Worm (Caenorhabditis elegans) whole organism, L1 larva: ENCODE data around the gene unc-79.

ENCODE experiments used
- C16A3.4 ChIP-seq: fragments of 150-350 bp; optimal IDR thresholded peaks from 2 replicates; lab custom pipeline; 2014; ENCODE audit warnings: missing biosample characterization, missing genetic modification characterization
- C34B4.2 ChIP-seq: sonication (generic microtip); optimal IDR thresholded peaks from 2 replicates; lab custom pipeline; 2017; ENCODE audit warnings: mild to moderate bottlenecking, missing genetic modification characterization, missing compliant biosample characterization
- Y116A8C.19 ChIP-seq: sonication (generic microtip); optimal IDR thresholded peaks from 2 replicates; lab custom pipeline; 2016; ENCODE audit warnings: missing compliant biosample characterization, missing genetic modification characterization, borderline replicate concordance
- ama-1 ChIP-seq: fragments of 150-350 bp; optimal IDR thresholded peaks from 2 replicates; lab custom pipeline; 2014
- blmp-1 ChIP-seq: fragments of 150-350 bp; optimal IDR thresholded peaks from 2 replicates; lab custom pipeline; 2014; ENCODE audit warnings: missing biosample characterization, missing genetic modification characterization
- ceh-63 ChIP-seq: fragments of 200-800 bp; sonication (Bioruptor generic); optimal IDR thresholded peaks from 2 replicates; lab custom pipeline; 2018; ENCODE audit warnings: mild to moderate bottlenecking, missing genetic modification characterization, missing compliant biosample characterization
- ceh-82 ChIP-seq, 3 experiments: fragments of 150-350 bp in 1 of 3; sonication (generic microtip) in 2 of 3; optimal IDR thresholded peaks; 2 replicates each; lab custom pipeline; 2014 to 2017; ENCODE audit warnings: missing biosample characterization in 3 of 3, missing genetic modification characterization in 3 of 3
- ces-1 ChIP-seq: fragments of 150-350 bp; optimal IDR thresholded peaks from 2 replicates; lab custom pipeline; 2014; ENCODE audit warnings: missing biosample characterization, missing genetic modification reagents, missing genetic modification characterization
- dpl-1 ChIP-seq, 3 experiments: fragments of 150-350 bp in 2 of 3; sonication (generic microtip) in 1 of 3; optimal IDR thresholded peaks; 2 replicates each; lab custom pipeline; 2014 to 2017; ENCODE audit warnings: missing biosample characterization in 3 of 3, missing genetic modification characterization in 3 of 3, missing genetic modification reagents in 3 of 3
- efl-1 ChIP-seq, 4 experiments: fragments of 150-350 bp; optimal IDR thresholded peaks in 3 of 4; peaks in 1 of 4; 1 replicate in 1 of 4; 2 replicates in 3 of 4; lab custom pipeline; 2014; ENCODE audit warnings: missing biosample characterization in 2 of 4, missing genetic modification characterization in 2 of 4, missing genetic modification reagents in 2 of 4
- egl-13 ChIP-seq: sonication (generic microtip); optimal IDR thresholded peaks from 2 replicates; lab custom pipeline; 2016; ENCODE audit warnings: missing genotype, missing genetic modification reagents, missing genetic modification characterization, missing compliant biosample characterization
- elt-2 ChIP-seq: sonication (generic microtip); optimal IDR thresholded peaks from 2 replicates; lab custom pipeline; 2016; ENCODE audit warnings: missing genetic modification characterization, mild to moderate bottlenecking, inconsistent platforms, missing compliant biosample characterization, missing genetic modification reagents
- elt-3 ChIP-seq, 6 experiments: fragments of 150-350 bp in 1 of 6; sonication (generic microtip); optimal IDR thresholded peaks; 2 replicates each; lab custom pipeline; 2017 to 2018; ENCODE audit warnings: missing biosample characterization in 6 of 6, missing genetic modification characterization in 6 of 6, inconsistent platforms in 1 of 6
- fkh-4 ChIP-seq: sonication (generic microtip); optimal IDR thresholded peaks from 2 replicates; lab custom pipeline; 2016; ENCODE audit warnings: missing compliant biosample characterization, missing genetic modification characterization, borderline replicate concordance
- fos-1 ChIP-seq: fragments of 150-350 bp; optimal IDR thresholded peaks from 2 replicates; lab custom pipeline; 2014; ENCODE audit warnings: missing biosample characterization, missing genetic modification characterization
- grh-1 ChIP-seq: fragments of 200-800 bp; sonication (Bioruptor generic); IDR thresholded peaks from 2 replicates; pipeline ENCODE4 v1.3.6; 2022; ENCODE audit warnings: missing genetic modification reagents, missing genetic modification characterization, missing compliant biosample characterization
- irx-1 ChIP-seq: sonication (generic microtip); optimal IDR thresholded peaks from 2 replicates; lab custom pipeline; 2016; ENCODE audit warnings: missing genetic modification characterization, missing compliant biosample characterization
- isw-1 ChIP-seq: fragments of 200-800 bp; sonication (Bioruptor generic); IDR thresholded peaks from 2 replicates; pipeline ENCODE4 v1.3.6; 2022; ENCODE audit warnings: missing genetic modification characterization, missing compliant biosample characterization
- lin-13 ChIP-seq: fragments of 150-350 bp; optimal IDR thresholded peaks from 2 replicates; lab custom pipeline; 2014; ENCODE audit warnings: missing biosample characterization, missing genetic modification reagents, missing genetic modification characterization
- lin-14 ChIP-seq: fragments of 200-800 bp; sonication (Bioruptor generic); optimal IDR thresholded peaks from 2 replicates; lab custom pipeline; 2018; ENCODE audit warnings: mild to moderate bottlenecking, missing genetic modification characterization, moderate library complexity, missing compliant biosample characterization
- lin-35 ChIP-seq, 2 experiments: fragments of 150-350 bp; optimal IDR thresholded peaks; 2 replicates each; lab custom pipeline; 2014; ENCODE audit warnings: missing biosample characterization in 2 of 2, missing genetic modification characterization in 2 of 2, missing genetic modification reagents in 2 of 2
- lin-39 ChIP-seq: fragments of 150-350 bp; optimal IDR thresholded peaks from 2 replicates; lab custom pipeline; 2014; ENCODE audit warnings: missing biosample characterization, missing genetic modification reagents, missing genetic modification characterization
- lir-3 ChIP-seq: sonication (generic microtip); optimal IDR thresholded peaks from 2 replicates; lab custom pipeline; 2016; ENCODE audit warnings: mild to moderate bottlenecking, missing genetic modification characterization, moderate library complexity, missing compliant biosample characterization; ENCODE audit not compliant: poor library complexity
- lsy-2 ChIP-seq, 2 experiments: fragments of 150-350 bp; optimal IDR thresholded peaks; 2 replicates each; lab custom pipeline; 2014; ENCODE audit warnings: missing biosample characterization in 2 of 2, missing genetic modification characterization in 2 of 2
- mef-2 ChIP-seq: fragments of 150-350 bp; optimal IDR thresholded peaks from 2 replicates; lab custom pipeline; 2014; ENCODE audit warnings: missing biosample characterization, missing genetic modification characterization
- nhr-11 ChIP-seq: fragments of 150-350 bp; optimal IDR thresholded peaks from 2 replicates; lab custom pipeline; 2014; ENCODE audit warnings: missing biosample characterization, missing genetic modification characterization
- nhr-12 ChIP-seq: sonication (generic microtip); optimal IDR thresholded peaks from 2 replicates; lab custom pipeline; 2017; ENCODE audit warnings: missing biosample characterization, missing genetic modification characterization
- nhr-19 ChIP-seq: fragments of 200-800 bp; sonication (Bioruptor generic); conservative IDR thresholded peaks from 2 replicates; pipeline ENCODE4 v1.3.6; 2022; ENCODE audit warnings: missing genetic modification characterization, missing compliant biosample characterization
- nhr-20 ChIP-seq: sonication (generic microtip); optimal IDR thresholded peaks from 2 replicates; lab custom pipeline; 2016; ENCODE audit warnings: mild to moderate bottlenecking, missing genetic modification characterization, missing compliant biosample characterization
- nhr-28 ChIP-seq: fragments of 150-350 bp; optimal IDR thresholded peaks from 2 replicates; lab custom pipeline; 2014; ENCODE audit warnings: missing biosample characterization, missing genetic modification characterization
- nhr-76 ChIP-seq: sonication (generic microtip); optimal IDR thresholded peaks from 2 replicates; lab custom pipeline; 2017; ENCODE audit warnings: missing biosample characterization, missing genetic modification characterization
- nhr-84 ChIP-seq: sonication (generic microtip); optimal IDR thresholded peaks from 2 replicates; lab custom pipeline; 2017; ENCODE audit warnings: missing biosample characterization, missing genetic modification characterization
- pqm-1 ChIP-seq: sonication (generic microtip); optimal IDR thresholded peaks from 3 replicates; lab custom pipeline; 2017; ENCODE audit warnings: missing biosample characterization, missing genetic modification characterization
- rnt-1 ChIP-seq: sonication (generic microtip); optimal IDR thresholded peaks from 2 replicates; lab custom pipeline; 2016; ENCODE audit warnings: mild to moderate bottlenecking, missing genetic modification characterization, moderate library complexity, missing compliant biosample characterization
- skn-1 ChIP-seq: fragments of 150-350 bp; optimal IDR thresholded peaks from 2 replicates; lab custom pipeline; 2014; ENCODE audit warnings: missing biosample characterization, missing genetic modification characterization
- sox-4 ChIP-seq: sonication (generic microtip); optimal IDR thresholded peaks from 2 replicates; lab custom pipeline; 2016; ENCODE audit warnings: missing genetic modification characterization, missing compliant biosample characterization
- sptf-1 ChIP-seq: fragments of 150-350 bp; optimal IDR thresholded peaks from 2 replicates; lab custom pipeline; 2014; ENCODE audit warnings: missing biosample characterization, missing genetic modification characterization
- swsn-7 ChIP-seq: sonication (generic microtip); optimal IDR thresholded peaks from 2 replicates; lab custom pipeline; 2016; ENCODE audit warnings: missing genetic modification characterization, missing compliant biosample characterization
- tlp-1 ChIP-seq: fragments of 150-350 bp; optimal IDR thresholded peaks from 2 replicates; lab custom pipeline; 2014; ENCODE audit warnings: missing biosample characterization, missing genetic modification characterization
- unc-130 ChIP-seq: fragments of 150-350 bp; optimal IDR thresholded peaks from 2 replicates; lab custom pipeline; 2017; ENCODE audit warnings: missing biosample characterization, missing genetic modification characterization, inconsistent platforms
- zip-4 ChIP-seq: fragments of 200-800 bp; sonication (Bioruptor generic); optimal IDR thresholded peaks from 2 replicates; lab custom pipeline; 2018; ENCODE audit warnings: mild to moderate bottlenecking, missing genetic modification characterization, moderate library complexity, missing compliant biosample characterization
- ztf-11 ChIP-seq, 2 experiments: sonication (generic microtip); optimal IDR thresholded peaks; 2 replicates each; lab custom pipeline; 2016 to 2017; ENCODE audit warnings: missing genetic modification characterization in 2 of 2, missing biosample characterization in 1 of 2, missing compliant biosample characterization in 1 of 2

The unc-79 gene

DNA sequence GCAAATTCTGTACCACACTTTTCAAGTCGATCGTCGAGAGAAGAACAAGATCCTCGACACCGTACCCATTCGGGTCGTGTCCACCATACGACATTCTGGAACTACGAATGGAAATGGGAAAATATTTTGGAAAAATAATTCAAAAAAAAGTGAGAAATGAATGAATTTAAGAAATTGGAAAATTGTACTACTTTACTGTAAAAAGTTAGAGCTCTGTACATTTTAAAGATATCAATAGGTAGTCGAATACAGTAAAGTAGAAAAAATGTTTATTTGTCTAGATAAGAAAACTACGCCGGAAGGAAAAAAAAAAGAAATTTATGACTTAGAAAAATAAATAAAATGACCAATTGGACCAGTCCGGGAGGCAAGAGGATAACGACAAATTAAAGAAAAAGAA, 29.7 kb upstream of the unc-79 start, which contains the start of gene hum-5:
Gene hum-5, minus strand, starts transcription at position 101 of the 400 bp plus-strand sequence.
- no peak for TF ChIP-seq sox-4 (tag; lab: Kevin White, UChicago)
- no peak for TF ChIP-seq nhr-84 (tag; lab: Kevin White, UChicago)
- TF ChIP-seq tlp-1 (tag; lab: Kevin White, UChicago) = no peak
- no peak for TF ChIP-seq skn-1 (tag; lab: Kevin White, UChicago)
- TF ChIP-seq C34B4.2 = no peak
- no peak for TF ChIP-seq elt-3 (tag; optimal IDR thresholded peaks at IDR 0.05; lab: Kevin White, UChicago)
- TF ChIP-seq sptf-1 (tag; lab: Kevin White, UChicago) = no peak
- no peak for TF ChIP-seq nhr-12 (tag; lab: Kevin White, UChicago)
- no peak for TF ChIP-seq lin-35 (GFP tag; optimal IDR thresholded peaks at IDR 0.05; lab: Kevin White, UChicago)
- TF ChIP-seq fkh-4 = no peak
- TF ChIP-seq C16A3.4 (tag; lab: Kevin White, UChicago) = no peak
- no peak for TF ChIP-seq isw-1 (GFP tag; lab: Robert Waterston, UW)
- TF ChIP-seq nhr-19 (GFP tag; lab: Robert Waterston, UW) = no peak
- TF ChIP-seq nhr-20 (tag; lab: Kevin White, UChicago) = no peak
- no peak for TF ChIP-seq ceh-82 (tag; optimal IDR thresholded peaks at IDR 0.05; lab: Kevin White, UChicago)
- TF ChIP-seq unc-130 (tag; lab: Kevin White, UChicago) = no peak
- TF ChIP-seq fos-1 = no peak
- TF ChIP-seq ces-1 (GFP tag; lab: Kevin White, UChicago) = no peak
- no peak for TF ChIP-seq swsn-7 (tag; lab: Kevin White, UChicago)
- TF ChIP-seq, all 84 proteins: peak for 0

DNA sequence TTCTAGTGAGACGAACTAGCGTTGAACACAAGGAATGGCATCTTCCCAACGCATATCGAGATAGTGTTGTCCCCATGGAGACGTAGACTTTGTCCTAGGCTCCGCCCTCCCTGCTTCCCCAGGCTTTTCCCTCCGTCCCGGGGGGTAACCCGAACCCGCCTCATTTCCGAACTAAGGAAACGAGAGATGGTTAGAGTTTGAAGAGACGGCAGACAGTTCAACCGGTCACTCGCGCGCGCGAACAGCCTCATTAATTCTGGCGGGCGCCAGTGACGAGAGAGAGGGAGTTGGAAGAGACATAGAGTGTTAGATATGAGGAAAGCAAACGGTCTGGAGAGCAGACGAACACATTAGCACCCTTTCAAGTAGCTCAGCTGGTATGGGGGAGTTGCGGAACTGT, 29.1 kb upstream of the unc-79 start:
- no peak for TF ChIP-seq lin-35 (GFP tag; optimal IDR thresholded peaks at IDR 0.05; lab: Kevin White, UChicago)
- TF ChIP-seq lsy-2 (tag; optimal IDR thresholded peaks at IDR 0.05; lab: Kevin White, UChicago) = no peak
- TF ChIP-seq mef-2 (tag; lab: Kevin White, UChicago) = no peak
- peak in 1 of 2 experiments; percentile 47 for TF ChIP-seq ztf-11 (tag; optimal IDR thresholded peaks at IDR 0.05; lab: Kevin White, UChicago)
- peak; percentile 66 for TF ChIP-seq lin-14 (GFP tag; lab: Kevin White, UChicago)
- TF ChIP-seq egl-13 = no peak
- TF ChIP-seq efl-1 (optimal IDR thresholded peaks at IDR 0.05; lab: Kevin White, UChicago) = no peak
- TF ChIP-seq efl-1 (GFP tag; optimal IDR thresholded peaks at IDR 0.05 in 1 of 2; lab: Kevin White, UChicago) = peak in 1 of 2 experiments; percentile 76
- TF ChIP-seq, all 84 proteins: peak for 3

DNA sequence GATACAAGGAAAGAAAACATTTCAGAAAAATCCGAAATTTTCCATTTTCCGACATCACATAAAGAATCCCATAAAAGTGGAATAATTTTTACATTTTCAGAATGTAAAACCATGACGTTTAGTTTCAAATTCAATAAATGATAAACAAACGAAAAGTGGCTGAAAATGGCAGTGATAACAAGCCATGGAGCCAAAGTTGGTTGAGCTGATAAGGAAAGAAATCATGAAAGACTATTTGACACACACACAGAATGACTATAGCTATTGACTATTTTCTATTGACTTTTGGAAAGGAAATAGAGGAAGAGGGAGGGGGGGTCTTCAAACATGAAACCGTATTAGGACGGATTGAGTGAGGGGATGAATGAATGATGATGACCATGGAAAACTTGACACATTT, 26.7 kb upstream of the unc-79 start:
- TF ChIP-seq zip-4 (GFP tag; lab: Kevin White, UChicago) (no peak), nhr-76 (no peak), pqm-1 (tag; lab: Kevin White, UChicago) (peak; percentile 68), elt-2 (tag; lab: Kevin White, UChicago) (peak; percentile 54), lin-35 (GFP tag; optimal IDR thresholded peaks at IDR 0.05; lab: Kevin White, UChicago) (peak in 1 of 2 experiments; percentile 32)

DNA sequence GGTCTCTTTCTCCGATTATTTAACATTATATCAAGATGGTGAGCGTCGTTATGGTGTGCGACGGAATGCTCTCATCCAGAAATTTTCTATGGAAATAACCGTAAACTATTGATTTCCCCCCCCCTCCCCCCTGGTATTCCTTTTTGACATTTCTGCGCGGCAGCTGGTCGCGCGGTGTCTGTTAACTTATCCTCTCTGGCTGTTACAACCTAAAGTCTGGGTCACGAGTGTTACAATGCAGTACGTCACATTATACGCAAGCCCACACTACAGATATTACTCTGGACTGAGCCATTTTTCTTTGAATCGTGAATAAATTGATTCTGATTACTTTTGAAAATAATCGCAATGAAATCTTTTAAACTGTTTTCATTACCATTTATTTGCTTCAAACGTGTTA, 17.3 kb upstream of the unc-79 start:
- TF ChIP-seq efl-1 (optimal IDR thresholded peaks at IDR 0.05; lab: Kevin White, UChicago) = no peak
- peak in 1 of 2 experiments; percentile 32 for TF ChIP-seq efl-1 (GFP tag; optimal IDR thresholded peaks at IDR 0.05 in 1 of 2; lab: Kevin White, UChicago)
- no peak for TF ChIP-seq skn-1 (tag; lab: Kevin White, UChicago)

DNA sequence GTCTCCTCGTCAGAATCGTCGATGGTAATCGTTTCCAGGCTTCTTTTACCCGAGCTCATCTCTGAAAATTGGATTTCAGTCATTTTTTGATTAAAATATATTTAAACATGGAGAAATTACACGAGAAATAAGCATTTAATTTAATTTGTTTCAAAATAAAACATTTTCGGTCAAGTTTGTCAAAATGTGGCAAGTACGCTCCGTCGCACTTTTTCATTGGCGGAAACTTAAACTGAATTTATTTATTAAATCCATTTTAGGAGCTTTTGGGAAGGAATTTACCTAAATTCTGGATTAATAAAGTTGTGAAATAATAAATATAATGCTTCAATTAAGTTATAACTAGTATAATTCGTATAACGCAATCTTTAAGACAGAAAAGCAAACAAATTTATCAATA, 8.5 kb upstream of the unc-79 start, which contains the start of gene rcq-5:
Gene rcq-5, minus strand, starts transcription at position 83 of the 400 bp plus-strand sequence.
- TF ChIP-seq blmp-1 (tag; lab: Kevin White, UChicago) (no peak), irx-1 (tag; lab: Kevin White, UChicago) (no peak), elt-3 (tag; optimal IDR thresholded peaks at IDR 0.05; lab: Kevin White, UChicago) (no peak), nhr-11 (tag; lab: Kevin White, UChicago) (no peak), fkh-4 (no peak), nhr-20 (tag; lab: Kevin White, UChicago) (no peak), lin-39 (tag; lab: Kevin White, UChicago) (no peak), ama-1 (lab: Kevin White, UChicago) (no peak), lir-3 (tag; lab: Kevin White, UChicago) (no peak), lsy-2 (tag; optimal IDR thresholded peaks at IDR 0.05; lab: Kevin White, UChicago) (peak; percentile 43 to 73), nhr-28 (tag; lab: Kevin White, UChicago) (no peak), tlp-1 (tag; lab: Kevin White, UChicago) (no peak), ceh-63 (GFP tag; lab: Kevin White, UChicago) (no peak), lin-35 (GFP tag; optimal IDR thresholded peaks at IDR 0.05; lab: Kevin White, UChicago) (peak; percentile 84 to 96), dpl-1 (GFP tag; optimal IDR thresholded peaks at IDR 0.05; lab: Kevin White, UChicago) (peak; percentile 78 to 90 (median 88)), mef-2 (tag; lab: Kevin White, UChicago) (no peak), C34B4.2 (no peak), ces-1 (GFP tag; lab: Kevin White, UChicago) (no peak), lin-13 (no peak), swsn-7 (tag; lab: Kevin White, UChicago) (no peak), nhr-12 (tag; lab: Kevin White, UChicago) (no peak), Y116A8C.19 (tag; lab: Kevin White, UChicago) (no peak), grh-1 (GFP tag; lab: Robert Waterston, UW) (no peak), fos-1 (no peak), rnt-1 (tag; lab: Kevin White, UChicago) (no peak)
